Fruit fly (Drosophila melanogaster) whole organism, embryonic: ENCODE data around the gene CG32192.

Experiments used
- Atf6 ChIP-seq: fragments of 200-800 bp; sonication (Bioruptor generic); IDR thresholded peaks from 2 replicates; pipeline ENCODE4 v1.3.6; 2022; ENCODE audit warnings: missing biosample characterization, missing genetic modification characterization
- CG10431 ChIP-seq: fragments of 200-800 bp; sonication (Bioruptor generic); optimal IDR thresholded peaks from 3 replicates; lab custom pipeline; 2018; ENCODE audit warnings: missing biosample characterization, mild to moderate bottlenecking, missing genetic modification characterization
- CG10959 ChIP-seq: fragments of 200-800 bp; sonication (Bioruptor generic); IDR thresholded peaks from 2 replicates; pipeline ENCODE4 v1.3.6; 2022; ENCODE audit warnings: missing biosample characterization, missing genetic modification characterization
- CG11456 ChIP-seq: fragments of 200-800 bp; sonication (Bioruptor generic); IDR thresholded peaks from 3 replicates; pipeline ENCODE4 v1.3.6; 2022; ENCODE audit warnings: missing biosample characterization, missing genetic modification characterization
- CG11504 ChIP-seq: fragments of 200-800 bp; sonication (Bioruptor generic); optimal IDR thresholded peaks from 3 replicates; lab custom pipeline; 2019; ENCODE audit warnings: missing biosample characterization, mild to moderate bottlenecking, missing genetic modification characterization, moderate library complexity
- CG12659 ChIP-seq: fragments of 200-800 bp; sonication (Bioruptor generic); optimal IDR thresholded peaks from 3 replicates; lab custom pipeline; 2017; ENCODE audit warnings: mild to moderate bottlenecking, missing biosample characterization, missing genetic modification reagents, missing genetic modification characterization
- CG12769 ChIP-seq: fragments of 200-800 bp; sonication (Bioruptor generic); optimal IDR thresholded peaks from 2 replicates; lab custom pipeline; 2019; ENCODE audit warnings: missing biosample characterization, mild to moderate bottlenecking, missing genetic modification characterization, moderate library complexity
- CG13296 ChIP-seq: fragments of 200-800 bp; sonication (Bioruptor generic); optimal IDR thresholded peaks from 3 replicates; lab custom pipeline; 2018; ENCODE audit warnings: missing biosample characterization, mild to moderate bottlenecking, missing genetic modification characterization
- CG15269 ChIP-seq: fragments of 200-800 bp; sonication (Bioruptor generic); optimal IDR thresholded peaks from 2 replicates; lab custom pipeline; 2018; ENCODE audit warnings: missing biosample characterization, mild to moderate bottlenecking, missing genetic modification characterization, moderate library complexity
- CG17385 ChIP-seq: fragments of 200-800 bp; sonication (Bioruptor generic); optimal IDR thresholded peaks from 3 replicates; lab custom pipeline; 2018; ENCODE audit warnings: missing biosample characterization, mild to moderate bottlenecking, missing genetic modification characterization
- CG30403 ChIP-seq: fragments of 200-800 bp; sonication (Bioruptor generic); optimal IDR thresholded peaks from 3 replicates; lab custom pipeline; 2016; ENCODE audit warnings: missing biosample characterization, missing genetic modification characterization
- CG34376 ChIP-seq: fragments of 200-800 bp; sonication (Bioruptor generic); optimal IDR thresholded peaks from 2 replicates; lab custom pipeline; 2018; ENCODE audit warnings: missing biosample characterization, mild to moderate bottlenecking, missing genetic modification characterization
- CG34422 ChIP-seq: fragments of 200-800 bp; sonication (Bioruptor generic); IDR thresholded peaks from 3 replicates; pipeline ENCODE4 v1.3.6; 2022; ENCODE audit warnings: missing biosample characterization, missing genetic modification characterization
- CG4282 ChIP-seq: fragments of 200-800 bp; sonication (Bioruptor generic); optimal IDR thresholded peaks from 2 replicates; lab custom pipeline; 2016; ENCODE audit warnings: missing biosample characterization, missing genetic modification characterization
- CG5245 ChIP-seq: fragments of 200-800 bp; sonication (Bioruptor generic); optimal IDR thresholded peaks from 3 replicates; lab custom pipeline; 2016; ENCODE audit warnings: missing biosample characterization, missing genetic modification characterization
- CG6272 ChIP-seq: fragments of 200-800 bp; sonication (Bioruptor generic); IDR thresholded peaks from 2 replicates; pipeline ENCODE4 v1.3.6; 2022; ENCODE audit warnings: missing biosample characterization, missing genetic modification characterization
- CG7745 ChIP-seq: fragments of 200-800 bp; sonication (Bioruptor generic); optimal IDR thresholded peaks from 2 replicates; lab custom pipeline; 2018; ENCODE audit warnings: missing biosample characterization, mild to moderate bottlenecking, missing genetic modification characterization, moderate library complexity
- CG8765 ChIP-seq: fragments of 200-800 bp; sonication (Bioruptor generic); IDR thresholded peaks from 2 replicates; pipeline ENCODE4 v1.3.6; 2022; ENCODE audit warnings: missing biosample characterization, missing genetic modification characterization
- CoRest ChIP-seq: fragments of 200-800 bp; sonication (Bioruptor generic); optimal IDR thresholded peaks from 3 replicates; lab custom pipeline; 2018; ENCODE audit warnings: missing biosample characterization, mild to moderate bottlenecking, missing genetic modification characterization, moderate library complexity
- Drgx ChIP-seq: fragments of 200-800 bp; sonication (Bioruptor generic); IDR thresholded peaks from 2 replicates; pipeline ENCODE4 v1.3.6; 2022; ENCODE audit warnings: missing biosample characterization, missing genetic modification characterization
- Ets65A ChIP-seq: fragments of 200-800 bp; sonication (Bioruptor generic); peaks from one replicate; lab custom pipeline; 2016; ENCODE audit warnings: missing biosample characterization, missing genetic modification characterization
- Gsc ChIP-seq: fragments of 200-800 bp; sonication (Bioruptor generic); IDR thresholded peaks from 2 replicates; pipeline ENCODE4 v1.3.6; 2022; ENCODE audit warnings: missing biosample characterization, missing genetic modification characterization
- Hr78 ChIP-seq, 2 experiments: fragments of 200-800 bp in 1 of 2; fragments of >200 bp in 1 of 2; sonication (Bioruptor generic) in 1 of 2; optimal IDR thresholded peaks; 2 replicates each; lab custom pipeline; 2017 to 2019; ENCODE audit warnings: missing biosample characterization in 2 of 2, missing genetic modification characterization in 2 of 2, mild to moderate bottlenecking in 1 of 2, moderate library complexity in 1 of 2
- Mrtf ChIP-seq: fragments of 200-800 bp; sonication (Bioruptor generic); IDR thresholded peaks from 3 replicates; pipeline ENCODE4 v1.3.6; 2022; ENCODE audit warnings: missing biosample characterization, missing genetic modification characterization
- Neu2 ChIP-seq: fragments of 200-800 bp; sonication (Bioruptor generic); optimal IDR thresholded peaks from 3 replicates; lab custom pipeline; 2016; ENCODE audit warnings: missing biosample characterization, missing genetic modification characterization, borderline replicate concordance
- Scr ChIP-seq: fragments of 200-800 bp; sonication (Bioruptor generic); IDR thresholded peaks from 2 replicates; pipeline ENCODE4 v1.3.6; 2022; ENCODE audit warnings: missing biosample characterization, missing genetic modification characterization; ENCODE audit not compliant: partially characterized antibody
- Sin3A ChIP-seq: fragments of >200 bp; optimal IDR thresholded peaks from 2 replicates; lab custom pipeline; 2018
- Trl ChIP-seq, 3 experiments: fragments of >200 bp in 2 of 3; fragments of 200-800 bp in 1 of 3; sonication (Bioruptor generic) in 1 of 3; optimal IDR thresholded peaks; 2 replicates in 1 of 3; 3 replicates in 2 of 3; lab custom pipeline; 2016 to 2017; ENCODE audit warnings: missing biosample characterization in 1 of 3, missing genetic modification characterization in 1 of 3
- Usf ChIP-seq: fragments of 200-800 bp; sonication (Bioruptor generic); optimal IDR thresholded peaks from 2 replicates; lab custom pipeline; 2017; ENCODE audit warnings: missing genotype, missing biosample characterization, missing genetic modification characterization
- Xrp1 ChIP-seq: fragments of 200-800 bp; sonication (Bioruptor generic); IDR thresholded peaks from 2 replicates; pipeline ENCODE4 v1.3.6; 2022; ENCODE audit warnings: missing biosample characterization, missing genetic modification characterization
- ab ChIP-seq: fragments of 200-800 bp; sonication (Bioruptor generic); optimal IDR thresholded peaks from 2 replicates; lab custom pipeline; 2016; ENCODE audit warnings: missing biosample characterization, missing genetic modification characterization
- ato ChIP-seq: fragments of 200-800 bp; sonication (Bioruptor generic); IDR thresholded peaks from 2 replicates; pipeline ENCODE4 v1.3.6; 2022; ENCODE audit warnings: missing biosample characterization, missing genetic modification characterization; ENCODE audit not compliant: partially characterized antibody
- bbx ChIP-seq: fragments of 200-800 bp; sonication (Bioruptor generic); IDR thresholded peaks from 2 replicates; pipeline ENCODE4 v1.3.6; 2022; ENCODE audit warnings: missing biosample characterization, missing genetic modification characterization; ENCODE audit not compliant: partially characterized antibody
- bowl ChIP-seq: fragments of 200-800 bp; sonication (Bioruptor generic); IDR thresholded peaks from 2 replicates; pipeline ENCODE4 v1.3.6; 2022; ENCODE audit warnings: missing biosample characterization, missing genetic modification characterization
- ewg ChIP-seq: fragments of 200-800 bp; sonication (Bioruptor generic); optimal IDR thresholded peaks from 3 replicates; lab custom pipeline; 2017; ENCODE audit warnings: mild to moderate bottlenecking, missing biosample characterization, missing genetic modification reagents, missing genetic modification characterization
- fu2 ChIP-seq: fragments of 200-800 bp; sonication (Bioruptor generic); optimal IDR thresholded peaks from 2 replicates; lab custom pipeline; 2016; ENCODE audit warnings: missing biosample characterization, missing genetic modification characterization
- gro ChIP-seq: fragments of 200-800 bp; sonication (Bioruptor generic); optimal IDR thresholded peaks from 2 replicates; lab custom pipeline; 2016; ENCODE audit warnings: missing biosample characterization, missing genetic modification characterization
- lmd ChIP-seq: fragments of 200-800 bp; sonication (Bioruptor generic); IDR thresholded peaks from 2 replicates; pipeline ENCODE4 v1.3.6; 2022; ENCODE audit warnings: missing biosample characterization, missing genetic modification characterization
- run ChIP-seq: fragments of 200-800 bp; sonication (Bioruptor generic); optimal IDR thresholded peaks from 3 replicates; lab custom pipeline; 2018; ENCODE audit warnings: missing biosample characterization, mild to moderate bottlenecking, missing genetic modification characterization
- salm ChIP-seq: fragments of 200-800 bp; sonication (Bioruptor generic); optimal IDR thresholded peaks from 2 replicates; lab custom pipeline; 2018; ENCODE audit warnings: missing biosample characterization, mild to moderate bottlenecking, missing genetic modification characterization
- sim ChIP-seq: fragments of 200-800 bp; sonication (Bioruptor generic); IDR thresholded peaks from 2 replicates; pipeline ENCODE4 v1.3.6; 2022; ENCODE audit warnings: missing biosample characterization, missing genetic modification characterization
- sisA ChIP-seq: fragments of 200-800 bp; sonication (Bioruptor generic); IDR thresholded peaks from 2 replicates; pipeline ENCODE4 v1.3.6; 2022; ENCODE audit warnings: missing biosample characterization, missing genetic modification characterization
- slbo ChIP-seq: fragments of 200-800 bp; sonication (Bioruptor generic); IDR thresholded peaks from 2 replicates; pipeline ENCODE4 v1.3.6; 2022; ENCODE audit warnings: missing biosample characterization, missing genetic modification characterization
- slou ChIP-seq: fragments of 200-800 bp; sonication (Bioruptor generic); optimal IDR thresholded peaks from 3 replicates; lab custom pipeline; 2016; ENCODE audit warnings: missing biosample characterization, missing genetic modification characterization
- sqz ChIP-seq: fragments of 200-800 bp; sonication (Bioruptor generic); optimal IDR thresholded peaks from 3 replicates; lab custom pipeline; 2018; ENCODE audit warnings: missing biosample characterization, mild to moderate bottlenecking, missing genetic modification characterization
- stwl ChIP-seq: fragments of 200-800 bp; sonication (Bioruptor generic); optimal IDR thresholded peaks from 3 replicates; lab custom pipeline; 2018; ENCODE audit warnings: missing biosample characterization, mild to moderate bottlenecking, missing genetic modification characterization, moderate library complexity
- tx ChIP-seq: fragments of 200-800 bp; sonication (Bioruptor generic); optimal IDR thresholded peaks from 2 replicates; lab custom pipeline; 2016; ENCODE audit warnings: missing biosample characterization, missing genetic modification characterization
- vvl ChIP-seq: fragments of 200-800 bp; sonication (Bioruptor generic); IDR thresholded peaks from 2 replicates; pipeline ENCODE4 v1.3.6; 2022; ENCODE audit warnings: missing biosample characterization, missing genetic modification characterization
- wek ChIP-seq: fragments of 200-800 bp; sonication (Bioruptor generic); optimal IDR thresholded peaks from 3 replicates; lab custom pipeline; 2018; ENCODE audit warnings: missing biosample characterization, mild to moderate bottlenecking, missing genetic modification characterization, moderate library complexity
- zfh1 ChIP-seq: fragments of 200-800 bp; sonication (Bioruptor generic); IDR thresholded peaks from 3 replicates; pipeline ENCODE4 v1.3.6; 2022; ENCODE audit warnings: missing biosample characterization, missing genetic modification characterization

Gene CG32192

DNA sequence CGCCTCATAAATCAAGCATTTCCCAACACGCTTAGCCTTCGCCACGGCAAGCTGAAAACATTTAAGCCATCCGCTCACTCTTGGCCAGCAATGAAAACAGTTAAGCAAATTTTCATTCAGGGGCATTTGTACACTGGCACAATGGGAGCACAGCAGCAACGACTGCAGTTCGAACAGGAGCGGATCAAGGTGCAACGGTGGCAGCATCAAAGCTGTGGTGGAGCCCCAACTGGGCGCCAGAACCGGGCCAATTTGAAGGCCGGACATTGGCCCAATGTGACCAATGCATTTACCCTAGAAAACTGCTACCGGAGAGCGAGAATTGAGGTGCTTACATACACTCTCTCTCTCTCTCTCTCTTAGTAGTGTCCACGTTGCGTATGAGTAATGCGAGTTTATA, 18.2 kb upstream of the CG32192 start:
- no peak for TF ChIP-seq CG7745 (tag; lab: Kevin White, UChicago)
- TF ChIP-seq sisA (GFP tag; lab: Robert Waterston, UW) = peak; percentile 32; the same call in 1 of the 2 replicates
- TF ChIP-seq CG30403 = no peak
- TF ChIP-seq Ets65A (GFP tag; lab: Kevin White, UChicago) = peak; percentile 58
- TF ChIP-seq Scr (GFP tag; lab: Robert Waterston, UW) = no peak
- TF ChIP-seq CG11456 = 0 out of 3 replicates have a peak, but pooled peaks have one; percentile 44
- TF ChIP-seq slbo (GFP tag; lab: Robert Waterston, UW) = 0 out of 2 replicates have a peak, but pooled peaks have one; percentile 15
- TF ChIP-seq fu2 (GFP tag; lab: Kevin White, UChicago) = no peak
- TF ChIP-seq Trl (optimal IDR thresholded peaks at IDR 0.05; lab: Kevin White, UChicago) = peak in 1 of 2 experiments; percentile 52
- no peak for TF ChIP-seq Trl (GFP tag; optimal IDR thresholded peaks at IDR 0.05; lab: Kevin White, UChicago)
- TF ChIP-seq vvl (GFP tag; lab: Robert Waterston, UW) = peak; percentile 12; the same call in 1 of the 2 replicates
- 0 out of 3 replicates have a peak, but pooled peaks have one; percentile 11 for TF ChIP-seq Mrtf (GFP tag; lab: Robert Waterston, UW)
- peak; percentile 19; the same call in 1 of the 2 replicates for TF ChIP-seq Xrp1 (GFP tag; lab: Robert Waterston, UW)
- TF ChIP-seq Usf (GFP tag; lab: Kevin White, UChicago) = no peak
- 0 out of 3 replicates have a peak, but pooled peaks have one; percentile 29 for TF ChIP-seq zfh1 (GFP tag; lab: Robert Waterston, UW)
- 0 out of 2 replicates have a peak, but pooled peaks have one; percentile 15 for TF ChIP-seq CG10959 (GFP tag; lab: Robert Waterston, UW)
- 0 out of 2 replicates have a peak, but pooled peaks have one; percentile 16 for TF ChIP-seq lmd
- TF ChIP-seq CG34422 = 0 out of 3 replicates have a peak, but pooled peaks have one; percentile 44
- TF ChIP-seq ewg (GFP tag; lab: Kevin White, UChicago) = no peak
- peak; percentile 79 for TF ChIP-seq Drgx (GFP tag; lab: Robert Waterston, UW)
- TF ChIP-seq, all 482 proteins: peak for 13

DNA sequence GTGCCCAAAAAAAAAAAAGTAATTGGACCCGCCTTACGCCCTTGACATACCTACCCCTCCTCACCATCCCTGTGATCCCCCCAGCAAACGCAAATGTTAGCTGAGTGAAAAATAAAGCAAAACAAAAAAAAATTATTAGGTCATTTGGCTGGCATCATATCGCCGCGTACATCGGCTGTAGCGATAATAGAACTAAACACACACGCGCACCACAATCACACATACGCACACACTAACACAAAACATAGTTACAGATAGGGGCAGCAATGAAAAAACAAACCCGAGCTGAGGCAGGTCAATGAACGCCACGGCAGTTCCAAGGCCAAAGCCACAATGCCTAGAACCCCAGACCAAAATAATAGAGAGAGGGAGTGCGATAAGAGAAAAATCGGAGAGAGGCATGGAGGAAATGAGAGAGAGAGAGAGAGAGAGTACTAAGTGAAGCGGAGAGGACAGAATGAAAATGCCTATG, 17.6 kb upstream of the CG32192 start:
- TF ChIP-seq CG12659 = no peak
- 0 out of 2 replicates have a peak, but pooled peaks have one; percentile 27 for TF ChIP-seq Atf6 (GFP tag; lab: Robert Waterston, UW)
- TF ChIP-seq sim (GFP tag; lab: Robert Waterston, UW) = no peak
- TF ChIP-seq run (tag; lab: Kevin White, UChicago) = no peak
- peak; percentile 66 for TF ChIP-seq gro (GFP tag; lab: Kevin White, UChicago)
- TF ChIP-seq slou (GFP tag; lab: Kevin White, UChicago) = no peak
- no peak for TF ChIP-seq wek (GFP tag; lab: Kevin White, UChicago)
- TF ChIP-seq bowl = no peak
- no peak for TF ChIP-seq ato (GFP tag; lab: Robert Waterston, UW)
- TF ChIP-seq salm (tag; lab: Kevin White, UChicago) = peak; percentile 12
- TF ChIP-seq CG5245 = no peak
- TF ChIP-seq CG11504 (tag; lab: Kevin White, UChicago) = no peak
- TF ChIP-seq Hr78 (GFP tag; optimal IDR thresholded peaks at IDR 0.05; lab: Kevin White, UChicago) = peak in 1 of 2 experiments; percentile 69
- TF ChIP-seq fu2 (GFP tag; lab: Kevin White, UChicago) = no peak
- no peak for TF ChIP-seq bbx
- TF ChIP-seq CG6272 (GFP tag; lab: Robert Waterston, UW) = no peak
- no peak for TF ChIP-seq stwl (tag; lab: Kevin White, UChicago)
- no peak for TF ChIP-seq CG15269 (tag; lab: Kevin White, UChicago)
- TF ChIP-seq CG17385 (GFP tag; lab: Kevin White, UChicago) = no peak
- peak; percentile 90 for TF ChIP-seq sqz (GFP tag; lab: Kevin White, UChicago)
- no peak for TF ChIP-seq CG13296
- TF ChIP-seq tx (GFP tag; lab: Kevin White, UChicago) = no peak
- no peak for TF ChIP-seq Gsc
- TF ChIP-seq ab (GFP tag; lab: Kevin White, UChicago) = no peak
- no peak for TF ChIP-seq CG10431 (GFP tag; lab: Kevin White, UChicago)
- TF ChIP-seq CoRest (tag; lab: Kevin White, UChicago) = no peak
- TF ChIP-seq CG4282 = no peak
- no peak for TF ChIP-seq Neu2 (GFP tag; lab: Kevin White, UChicago)
- peak; percentile 39 for TF ChIP-seq CG12769 (tag; lab: Kevin White, UChicago)
- TF ChIP-seq CG8765 = no peak
- TF ChIP-seq Sin3A = no peak
- peak; percentile 82 for TF ChIP-seq CG34376 (GFP tag; lab: Kevin White, UChicago)
